Worm (Caenorhabditis elegans): ENCODE data around the gene zyx-1.
"Not testable (repeated sequence)": the region's sequence is repeated elsewhere in the genome, so short reads cannot be mapped to it uniquely, and the experiment has no call there.

- not testable (repeated sequence) for TF ChIP-seq unc-120 (tag; optimal IDR thresholded peaks at IDR 0.05; ENCODE audit: poor library complexity, severe bottlenecking); blmp-1 (tag; optimal IDR thresholded peaks at IDR 0.05); lin-32 (GFP tag; optimal IDR thresholded peaks at IDR 0.05); mep-1 (tag; optimal IDR thresholded peaks at IDR 0.05); nhr-28 (tag; optimal IDR thresholded peaks at IDR 0.05); unc-39 (tag; optimal IDR thresholded peaks at IDR 0.05); nhr-12 (tag; optimal IDR thresholded peaks at IDR 0.05); cnd-1 (tag; optimal IDR thresholded peaks at IDR 0.05); zip-8 (tag; optimal IDR thresholded peaks at IDR 0.05); ztf-11 (tag; optimal IDR thresholded peaks at IDR 0.05); lin-13 (tag; optimal IDR thresholded peaks at IDR 0.05); elt-1 (tag; optimal IDR thresholded peaks at IDR 0.05; ENCODE audit: borderline replicate concordance, insufficient read depth); sem-2 (GFP tag; optimal IDR thresholded peaks at IDR 0.05); bed-3 (GFP tag; optimal IDR thresholded peaks at IDR 0.05)
Observed at ce11 chrII:13080607-13081006, 23.9 kb downstream of the zyx-1 start, which contains the start of gene Y81G3A.2.

Data from whole organism, mixed stage, embryonic.